Worm (Caenorhabditis elegans) whole organism, midembryonic: ENCODE data around the gene srh-186.

Experiments
- T22C8.4 ChIP-seq: fragments of 200-800 bp; sonication (Bioruptor generic); IDR thresholded peaks from 2 replicates; pipeline ENCODE4 v1.3.6; 2022; ENCODE audit warnings: missing genetic modification characterization, missing compliant biosample characterization
- cog-1 ChIP-seq: sonication (generic microtip); optimal IDR thresholded peaks from 2 replicates; lab custom pipeline; 2016; ENCODE audit warnings: missing genetic modification characterization, missing compliant biosample characterization
- flt-1 ChIP-seq: fragments of 200-800 bp; sonication (Bioruptor generic); IDR thresholded peaks from 2 replicates; pipeline ENCODE4 v1.3.6; 2022; ENCODE audit warnings: missing genetic modification characterization, missing compliant biosample characterization
- klf-2 ChIP-seq: fragments of 200-800 bp; sonication (Bioruptor generic); conservative IDR thresholded peaks from 2 replicates; pipeline ENCODE4 v1.3.6; 2022; ENCODE audit warnings: missing genetic modification reagents, missing genetic modification characterization, missing compliant biosample characterization
- med-1 ChIP-seq: sonication (generic microtip); optimal IDR thresholded peaks from 2 replicates; lab custom pipeline; 2017; ENCODE audit warnings: missing genetic modification characterization, mild to moderate bottlenecking, missing compliant biosample characterization, antibody characterized with exemption, missing genetic modification reagents; ENCODE audit not compliant: insufficient read depth
- ref-1 ChIP-seq: fragments of 200-800 bp; sonication (Bioruptor generic); conservative IDR thresholded peaks from 2 replicates; pipeline ENCODE4 v1.3.6; 2022; ENCODE audit warnings: missing genetic modification reagents, missing genetic modification characterization, missing compliant biosample characterization
- tab-1 ChIP-seq: fragments of 200-800 bp; sonication (Bioruptor generic); IDR thresholded peaks from 2 replicates; pipeline ENCODE4 v1.3.6; 2022; ENCODE audit warnings: missing genetic modification characterization, missing compliant biosample characterization
- ztf-23 ChIP-seq: fragments of 200-800 bp; sonication (Bioruptor generic); IDR thresholded peaks from 2 replicates; pipeline ENCODE4 v1.3.6; 2022; ENCODE audit warnings: missing genetic modification reagents, missing genetic modification characterization, missing compliant biosample characterization
- ztf-29 ChIP-seq: fragments of 200-800 bp; sonication (Bioruptor generic); IDR thresholded peaks from 2 replicates; pipeline ENCODE4 v1.3.6; 2022; ENCODE audit warnings: missing genetic modification reagents, missing genetic modification characterization, missing compliant biosample characterization

srh-186 gene

ce11 chrV:15954932-15955331 lies 665 bp upstream of the srh-186 start, which contains the start of gene srw-57:
Gene srw-57 (minus strand): TSS chrV:15955032.
- TF ChIP-seq med-1 (GFP tag; lab: Kevin White, UChicago): no peak
- no peak for TF ChIP-seq cog-1 (tag; lab: Kevin White, UChicago)
- no peak for TF ChIP-seq flt-1

DNA sequence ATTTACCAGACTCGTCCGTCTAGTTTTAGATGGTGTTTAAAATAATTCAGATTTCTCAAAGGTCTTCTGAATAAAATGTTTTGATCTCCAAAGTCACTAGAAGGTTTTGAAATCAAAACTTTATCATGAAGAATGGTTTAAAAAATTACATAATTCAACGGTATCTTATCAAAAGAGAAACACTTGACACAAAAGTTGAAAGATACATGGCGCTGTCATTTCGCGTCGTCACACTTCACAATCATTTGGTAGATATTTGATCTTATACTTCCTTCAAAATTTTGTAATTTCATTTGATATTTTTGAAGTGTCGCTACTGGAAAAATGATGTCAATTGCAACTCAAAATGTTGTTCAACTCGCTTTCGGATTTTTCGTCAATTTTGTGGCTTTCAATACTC lies 1.5 kb downstream of the srh-186 start, which contains the start of gene F36G9.3:
F36G9.3 (plus strand) TSS at position 301 of the 400 bp plus-strand sequence.
- TF ChIP-seq tab-1 (GFP tag; lab: Robert Waterston, UW) (no peak), ztf-29 (no peak), T22C8.4 (no peak), ref-1 (no peak), flt-1 (no peak), cog-1 (tag; lab: Kevin White, UChicago) (no peak), med-1 (GFP tag; lab: Kevin White, UChicago) (no peak), klf-2 (GFP tag; lab: Robert Waterston, UW) (no peak), ztf-23 (GFP tag; lab: Robert Waterston, UW) (no peak)

DNA sequence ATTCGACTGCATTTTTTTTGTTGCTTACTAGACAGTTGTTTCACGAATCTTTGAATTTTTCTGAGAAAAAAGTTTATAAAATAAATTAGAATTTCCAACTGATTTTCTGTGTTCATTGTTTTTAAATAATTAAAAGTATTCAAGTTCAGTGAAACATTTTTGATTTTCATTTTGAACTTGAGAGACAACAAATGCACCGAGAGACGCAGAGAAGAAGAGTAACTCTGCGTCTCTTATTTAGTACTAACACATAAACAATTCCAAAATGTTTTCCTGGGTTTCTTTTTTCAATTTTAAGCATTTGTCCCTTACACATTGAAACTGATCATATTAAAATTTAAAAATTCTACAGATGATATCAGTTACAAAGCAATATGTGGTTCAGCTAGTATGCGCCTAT lies 3.9 kb downstream of the srh-186 start:
- TF ChIP-seq ref-1 (no peak), ztf-23 (GFP tag; lab: Robert Waterston, UW) (no peak), tab-1 (GFP tag; lab: Robert Waterston, UW) (no peak), T22C8.4 (no peak), cog-1 (tag; lab: Kevin White, UChicago) (no peak), klf-2 (GFP tag; lab: Robert Waterston, UW) (no peak), flt-1 (no peak), med-1 (GFP tag; lab: Kevin White, UChicago) (no peak), ztf-29 (no peak)

DNA sequence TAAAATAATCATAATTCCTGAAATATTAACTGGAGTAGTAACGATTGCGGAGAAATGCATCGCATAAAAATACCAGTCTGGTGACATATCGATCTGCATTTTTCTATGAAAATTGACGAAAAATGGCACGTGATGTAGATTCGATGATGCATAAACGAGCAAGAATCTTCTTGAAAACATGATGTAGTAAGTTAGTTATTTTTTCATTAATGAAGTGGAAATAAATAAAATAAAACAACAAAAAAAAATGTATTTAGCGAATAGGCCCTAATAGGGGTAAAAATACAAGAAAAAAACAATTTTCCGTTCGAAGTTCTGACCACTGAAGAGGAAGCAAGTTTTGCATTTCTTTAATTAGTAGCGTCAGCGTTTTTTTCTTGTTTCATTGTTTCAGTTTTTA lies 9.5 kb downstream of the srh-186 start, which contains the start of gene sri-2:
sri-2 (minus strand) TSS at position 101 of the 400 bp plus-strand sequence.
- TF ChIP-seq ref-1: no peak
- TF ChIP-seq ztf-29: no peak
- TF ChIP-seq tab-1 (GFP tag; lab: Robert Waterston, UW): no peak
- no peak for TF ChIP-seq klf-2 (GFP tag; lab: Robert Waterston, UW)
- TF ChIP-seq med-1 (GFP tag; lab: Kevin White, UChicago): no peak
- TF ChIP-seq cog-1 (tag; lab: Kevin White, UChicago): no peak
- no peak for TF ChIP-seq flt-1
- TF ChIP-seq T22C8.4: no peak
- TF ChIP-seq ztf-23 (GFP tag; lab: Robert Waterston, UW): no peak

DNA sequence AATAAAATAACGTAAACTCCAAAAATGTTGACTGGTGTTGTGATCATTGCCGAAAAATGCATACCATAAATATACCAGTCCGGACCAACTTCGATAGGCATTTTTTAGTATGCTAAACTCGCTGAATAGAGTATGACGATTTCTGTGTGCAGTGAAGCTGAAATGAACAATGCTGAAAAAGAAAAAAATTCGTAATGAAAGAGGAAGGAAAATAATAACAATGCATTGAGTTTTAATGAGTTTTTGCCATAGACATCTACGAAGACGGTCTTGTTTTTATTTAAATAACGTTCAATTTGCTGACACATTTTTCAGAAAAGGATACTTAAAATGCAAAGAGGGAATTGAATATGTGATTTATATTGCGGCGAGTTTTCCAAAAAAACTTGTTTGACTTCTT lies 11.9 kb downstream of the srh-186 start, which contains the start of gene sri-1:
sri-1 (minus strand) TSS at position 101 of the 400 bp plus-strand sequence.
- TF ChIP-seq ztf-23 (GFP tag; lab: Robert Waterston, UW) (no peak), ref-1 (no peak), cog-1 (tag; lab: Kevin White, UChicago) (no peak), flt-1 (no peak), tab-1 (GFP tag; lab: Robert Waterston, UW) (no peak), T22C8.4 (no peak), klf-2 (GFP tag; lab: Robert Waterston, UW) (no peak), ztf-29 (no peak)

- no peak for TF ChIP-seq ref-1
- TF ChIP-seq ztf-29: no peak
- TF ChIP-seq ztf-23 (GFP tag; lab: Robert Waterston, UW): no peak
- no peak for TF ChIP-seq med-1 (GFP tag; lab: Kevin White, UChicago)
- TF ChIP-seq T22C8.4: no peak
- no peak for TF ChIP-seq flt-1
- TF ChIP-seq cog-1 (tag; lab: Kevin White, UChicago): no peak
- no peak for TF ChIP-seq klf-2 (GFP tag; lab: Robert Waterston, UW)
- no peak for TF ChIP-seq tab-1 (GFP tag; lab: Robert Waterston, UW)
Measured at ce11 chrV:15969653-15970052, 14.1 kb downstream of the srh-186 start, which contains the start of gene F36G9.7. Gene F36G9.7 (minus strand): TSS chrV:15969753.

DNA sequence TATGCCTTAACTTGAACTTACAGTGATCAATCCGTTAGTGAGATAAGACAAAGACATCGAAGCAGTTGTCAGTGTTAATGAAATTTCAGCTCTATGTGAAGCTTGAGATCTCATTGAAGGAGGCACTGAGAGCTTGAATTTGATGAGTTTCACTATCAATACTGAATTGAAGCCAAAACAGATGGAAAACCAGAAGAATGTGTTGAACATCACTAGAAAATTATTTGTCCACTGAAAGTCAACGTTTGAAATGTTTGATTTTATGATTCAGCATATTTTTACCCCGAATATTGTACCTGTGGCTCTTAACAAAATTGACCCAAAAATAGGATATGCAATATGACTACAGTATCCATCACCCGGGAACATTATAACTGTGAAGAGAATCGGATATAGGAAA lies 15.2 kb downstream of the srh-186 start:
- TF ChIP-seq tab-1 (GFP tag; lab: Robert Waterston, UW) (no peak), ztf-29 (no peak), T22C8.4 (no peak), ztf-23 (GFP tag; lab: Robert Waterston, UW) (no peak), cog-1 (tag; lab: Kevin White, UChicago) (no peak), flt-1 (no peak), med-1 (GFP tag; lab: Kevin White, UChicago) (no peak), ref-1 (no peak), klf-2 (GFP tag; lab: Robert Waterston, UW) (no peak)

- TF ChIP-seq flt-1 (no peak), T22C8.4 (no peak), ref-1 (no peak), cog-1 (tag; lab: Kevin White, UChicago) (no peak), klf-2 (GFP tag; lab: Robert Waterston, UW) (no peak), ztf-23 (GFP tag; lab: Robert Waterston, UW) (no peak), med-1 (GFP tag; lab: Kevin White, UChicago) (no peak), tab-1 (GFP tag; lab: Robert Waterston, UW) (no peak), ztf-29 (no peak)
Measured at ce11 chrV:15972484-15972883, 16.9 kb downstream of the srh-186 start, which contains the start of gene sru-23. Gene sru-23 (minus strand): TSS chrV:15972584.

ce11 chrV:15974836-15975235 lies 19.2 kb downstream of the srh-186 start, which contains the start of gene sru-22:
Gene sru-22 (minus strand): TSS chrV:15974936.
- TF ChIP-seq ref-1 (no peak), ztf-29 (no peak), klf-2 (GFP tag; lab: Robert Waterston, UW) (no peak), cog-1 (tag; lab: Kevin White, UChicago) (no peak), T22C8.4 (no peak), ztf-23 (GFP tag; lab: Robert Waterston, UW) (no peak), tab-1 (GFP tag; lab: Robert Waterston, UW) (no peak)

DNA sequence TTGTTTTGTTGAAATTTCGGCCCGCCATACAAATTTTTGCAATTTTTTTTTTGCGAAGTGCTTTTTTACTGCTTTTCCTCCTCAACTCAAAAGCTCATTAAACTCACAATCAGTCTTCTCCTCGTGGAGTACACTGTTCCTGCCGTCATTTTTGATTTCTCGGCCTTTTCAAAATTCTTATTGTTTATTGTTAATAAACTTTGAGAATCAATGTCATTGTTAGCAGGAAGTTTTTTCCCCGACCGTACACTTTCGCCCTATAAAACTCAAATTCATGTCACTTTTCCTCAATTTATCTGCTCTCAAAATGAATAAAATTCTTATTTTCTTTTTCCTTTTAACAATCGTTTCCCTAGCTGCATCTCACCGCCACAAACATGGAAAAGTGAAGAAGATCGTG lies 20.2 kb downstream of the srh-186 start, which contains the start of gene clec-232:
clec-232 (plus strand) TSS at position 301 of the 400 bp plus-strand sequence.
- no peak for TF ChIP-seq tab-1 (GFP tag; lab: Robert Waterston, UW)
- TF ChIP-seq T22C8.4: no peak
- TF ChIP-seq klf-2 (GFP tag; lab: Robert Waterston, UW): no peak
- TF ChIP-seq cog-1 (tag; lab: Kevin White, UChicago): no peak
- TF ChIP-seq med-1 (GFP tag; lab: Kevin White, UChicago): no peak
- TF ChIP-seq ztf-29: no peak
- no peak for TF ChIP-seq ref-1
- no peak for TF ChIP-seq flt-1
